Worm (Caenorhabditis elegans): ENCODE data around the gene F44E7.5.

F44E7.5 gene

DNA sequence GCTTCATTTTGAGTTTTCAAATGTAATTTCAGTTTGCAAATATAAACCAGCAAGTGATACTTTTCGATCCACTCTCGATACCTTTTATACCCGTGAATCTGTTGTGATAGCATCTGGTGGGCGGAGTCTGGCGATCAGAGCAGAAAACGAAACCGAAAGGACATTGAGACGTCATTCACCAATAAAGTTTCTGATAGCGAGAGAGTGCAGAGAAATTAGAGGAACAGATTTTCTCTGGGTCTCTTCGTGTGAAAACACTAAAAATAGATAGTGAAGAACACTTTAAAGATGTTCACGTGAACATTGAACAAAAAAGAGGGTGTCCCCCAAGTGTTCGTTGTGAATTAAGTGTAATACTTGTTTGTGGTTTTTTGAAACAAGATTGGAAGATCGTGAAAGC lies 16.9 kb downstream of the F44E7.5 start, which contains the start of gene pgph-3 (continued):
- TF ChIP-seq nhr-41 (GFP tag; IDR thresholded peaks at IDR 0.05) (no peak), daf-8 (GFP tag; IDR thresholded peaks at IDR 0.05) (no peak), arid-1 (GFP tag; conservative IDR thresholded peaks at IDR 0.05) (no peak; the same call in 1 of the 2 replicates), egl-43 (GFP tag; IDR thresholded peaks at IDR 0.05) (no peak), aly-2 (tag; optimal IDR thresholded peaks at IDR 0.05) (no peak), dmd-9 (GFP tag; IDR thresholded peaks at IDR 0.05) (no peak), snpc-1.2 (GFP tag; IDR thresholded peaks at IDR 0.05) (no peak), nhr-25 (tag; optimal IDR thresholded peaks at IDR 0.05; ENCODE audit: borderline replicate concordance, insufficient read depth) (peak; percentile 61), nhr-237 (tag; optimal IDR thresholded peaks at IDR 0.05) (no peak), F10B5.3 (tag; optimal IDR thresholded peaks at IDR 0.05) (no peak), pqm-1 (tag; optimal IDR thresholded peaks at IDR 0.05) (peak; percentile 59)

DNA sequence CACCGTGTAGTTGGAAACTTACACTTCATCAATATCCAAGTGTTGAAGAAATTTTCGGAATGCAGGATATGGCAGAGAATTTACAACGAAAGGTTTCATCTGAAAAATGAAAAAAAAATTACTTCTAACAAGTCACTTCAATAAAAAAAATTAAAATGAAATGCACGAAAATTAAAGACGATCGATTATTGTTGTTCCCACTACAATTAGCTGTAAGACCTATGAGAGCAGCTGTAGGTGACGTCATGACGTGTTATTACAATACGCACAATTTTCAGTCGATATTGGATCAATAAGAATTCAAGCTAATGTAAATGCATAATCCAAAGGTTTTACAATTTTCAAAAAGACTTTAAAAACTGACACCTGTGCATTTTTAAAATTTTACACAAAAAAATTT lies 20.6 kb downstream of the F44E7.5 start, which contains the start of gene C53A3.1:
C53A3.1 (minus strand) TSS at position 101 of the 400 bp plus-strand sequence.
- TF ChIP-seq dve-1 (tag; optimal IDR thresholded peaks at IDR 0.05; ENCODE audit: insufficient read depth), result no peak
- TF ChIP-seq nhr-77 (tag; optimal IDR thresholded peaks at IDR 0.05), result no peak
- TF ChIP-seq lin-38 (GFP tag; IDR thresholded peaks at IDR 0.05), result no peak
- TF ChIP-seq R02D3.7 (tag; optimal IDR thresholded peaks at IDR 0.05), result no peak
- no peak for TF ChIP-seq egl-43 (GFP tag; IDR thresholded peaks at IDR 0.05)
- no peak for TF ChIP-seq sdz-12 (GFP tag; optimal IDR thresholded peaks at IDR 0.05)
- TF ChIP-seq nhr-237 (tag; optimal IDR thresholded peaks at IDR 0.05), result no peak
- no peak for TF ChIP-seq php-3 (GFP tag; IDR thresholded peaks at IDR 0.05)
- TF ChIP-seq dmd-8 (GFP tag; IDR thresholded peaks at IDR 0.05), result no peak
- TF ChIP-seq ces-1 (GFP tag; optimal IDR thresholded peaks at IDR 0.05), result no peak
- TF ChIP-seq hif-1 (tag; optimal IDR thresholded peaks at IDR 0.05), result no peak
- no peak for TF ChIP-seq duxl-1 (tag; optimal IDR thresholded peaks at IDR 0.05; ENCODE audit: poor library complexity)
- no peak for TF ChIP-seq cey-2 (tag; optimal IDR thresholded peaks at IDR 0.05; ENCODE audit: borderline replicate concordance, insufficient read depth)
- TF ChIP-seq nhr-28 (tag; optimal IDR thresholded peaks at IDR 0.05), result no peak
- no peak for TF ChIP-seq mep-1 (tag; optimal IDR thresholded peaks at IDR 0.05)
- no peak for TF ChIP-seq lin-39 (tag; optimal IDR thresholded peaks at IDR 0.05)

DNA sequence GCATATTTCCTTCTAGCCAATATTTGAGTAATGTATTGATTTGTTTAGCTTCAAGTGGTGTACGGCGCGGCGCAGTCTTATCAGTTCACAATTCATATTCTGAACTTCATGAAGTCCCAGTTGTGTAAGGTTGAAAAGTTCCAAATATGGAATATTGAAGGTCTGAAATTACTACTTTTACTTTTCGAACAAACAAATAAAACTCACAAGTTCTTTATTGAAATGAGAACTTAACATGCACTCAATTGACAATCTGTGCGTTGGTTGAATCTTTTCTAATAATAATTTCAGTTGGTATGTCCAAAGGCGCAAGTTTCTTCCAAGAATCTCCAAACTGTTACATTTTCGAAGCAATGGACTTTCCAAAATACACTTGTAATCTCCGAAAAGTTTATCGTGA lies 21.9 kb downstream of the F44E7.5 start, which contains the start of gene C53A3.4:
C53A3.4 (minus strand) TSS at position 101 of the 400 bp plus-strand sequence.
- TF ChIP-seq lin-15B (tag; optimal IDR thresholded peaks at IDR 0.05) (no peak), unc-62 (GFP tag; optimal IDR thresholded peaks at IDR 0.05 in 1 of 2) (no peak), unc-62 (tag; optimal IDR thresholded peaks at IDR 0.05) (no peak), dmd-8 (GFP tag; IDR thresholded peaks at IDR 0.05) (no peak), R02D3.7 (tag; optimal IDR thresholded peaks at IDR 0.05) (no peak), nhr-25 (tag; optimal IDR thresholded peaks at IDR 0.05; ENCODE audit: borderline replicate concordance, insufficient read depth) (no peak), tag-97 (GFP tag; IDR thresholded peaks at IDR 0.05) (no peak), ztf-11 (tag; optimal IDR thresholded peaks at IDR 0.05) (no peak), madf-9 (GFP tag; conservative IDR thresholded peaks at IDR 0.05) (no peak), lin-1 (GFP tag; IDR thresholded peaks at IDR 0.05) (no peak), unc-39 (tag; optimal IDR thresholded peaks at IDR 0.05) (no peak), cey-2 (tag; optimal IDR thresholded peaks at IDR 0.05; ENCODE audit: borderline replicate concordance, insufficient read depth) (no peak), T26A8.4 (GFP tag; IDR thresholded peaks at IDR 0.05) (no peak)

DNA sequence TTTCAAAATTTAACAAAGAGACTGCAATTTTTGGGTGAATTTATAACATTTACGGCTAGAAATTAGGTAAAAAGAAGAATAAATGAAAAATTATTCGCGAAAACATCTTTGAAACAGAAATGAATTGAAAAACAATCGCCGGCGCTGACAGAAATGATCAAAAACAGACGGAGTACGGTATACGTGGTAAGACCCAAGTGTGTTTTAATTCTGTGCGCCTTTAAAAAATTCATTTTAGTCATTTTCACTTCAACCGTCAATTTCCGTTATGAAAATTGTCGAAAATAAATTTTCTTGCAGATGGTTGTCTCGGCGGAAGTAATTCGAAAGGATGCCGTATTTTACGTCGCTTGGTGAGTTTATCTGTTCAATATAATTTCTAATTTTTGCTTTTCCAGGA lies 24.5 kb downstream of the F44E7.5 start, which contains the start of gene C53A3.3:
C53A3.3 (plus strand) TSS at position 301 of the 400 bp plus-strand sequence.
- TF ChIP-seq ceh-20 (GFP tag; IDR thresholded peaks at IDR 0.05) (no peak), attf-4 (tag; optimal IDR thresholded peaks at IDR 0.05) (no peak), ceh-44 (GFP tag; IDR thresholded peaks at IDR 0.05) (no peak), daf-16 (GFP tag; optimal IDR thresholded peaks at IDR 0.05) (no peak), daf-16 (tag; optimal IDR thresholded peaks at IDR 0.05) (no peak), nhr-48 (tag; optimal IDR thresholded peaks at IDR 0.05) (no peak), daf-8 (GFP tag; IDR thresholded peaks at IDR 0.05) (no peak), F49E8.2 (tag; optimal IDR thresholded peaks at IDR 0.05; ENCODE audit: borderline replicate concordance) (no peak), zip-2 (tag; optimal IDR thresholded peaks at IDR 0.05) (no peak), Y75B8A.6 (GFP tag; IDR thresholded peaks at IDR 0.05) (no peak)

Measured in whole organism, L4 larva.